Fruit fly (Drosophila melanogaster) whole organism, pupa: ENCODE data around the gene Nct.

ENCODE experiments used
- CG10348 ChIP-seq: fragments of 200-800 bp; sonication (Bioruptor generic); IDR thresholded peaks from 2 replicates; pipeline ENCODE4 v1.3.6; 2022; ENCODE audit warnings: missing biosample characterization, missing genetic modification characterization
- CG12605 ChIP-seq: fragments of 200-800 bp; sonication (Bioruptor generic); IDR thresholded peaks from 2 replicates; pipeline ENCODE4 v1.3.6; 2022; ENCODE audit warnings: missing biosample characterization, missing genetic modification characterization
- CG13204 ChIP-seq: fragments of 200-800 bp; sonication (Bioruptor generic); optimal IDR thresholded peaks from 2 replicates; lab custom pipeline; 2018; ENCODE audit warnings: missing biosample characterization, mild to moderate bottlenecking, missing genetic modification characterization, moderate library complexity
- CG14655 ChIP-seq: fragments of 200-800 bp; sonication (Bioruptor generic); optimal IDR thresholded peaks from 3 replicates; lab custom pipeline; 2017; ENCODE audit warnings: mild to moderate bottlenecking, missing biosample characterization, missing genetic modification reagents, missing genetic modification characterization
- CG15710 ChIP-seq: fragments of 200-800 bp; sonication (Bioruptor generic); optimal IDR thresholded peaks from 2 replicates; lab custom pipeline; 2018; ENCODE audit warnings: missing biosample characterization, mild to moderate bottlenecking, missing genetic modification characterization, moderate library complexity
- CG17806 ChIP-seq: fragments of 200-800 bp; sonication (Bioruptor generic); optimal IDR thresholded peaks from 2 replicates; lab custom pipeline; 2018; ENCODE audit warnings: missing biosample characterization, mild to moderate bottlenecking, missing genetic modification characterization, moderate library complexity
- CG32121 ChIP-seq: fragments of 200-800 bp; sonication (Bioruptor generic); IDR thresholded peaks from 2 replicates; pipeline ENCODE4 v1.3.6; 2022; ENCODE audit warnings: missing biosample characterization, missing genetic modification characterization
- CG34367 ChIP-seq: fragments of 200-800 bp; sonication (Bioruptor generic); optimal IDR thresholded peaks from 2 replicates; lab custom pipeline; 2018; ENCODE audit warnings: missing biosample characterization, mild to moderate bottlenecking, missing genetic modification characterization
- CG4496 ChIP-seq: fragments of 200-800 bp; sonication (Bioruptor generic); IDR thresholded peaks from 3 replicates; pipeline ENCODE4 v1.3.6; 2022; ENCODE audit warnings: missing biosample characterization, missing genetic modification characterization
- CG8159 ChIP-seq: fragments of 200-800 bp; sonication (Bioruptor generic); optimal IDR thresholded peaks from 3 replicates; lab custom pipeline; 2018; ENCODE audit warnings: missing biosample characterization, mild to moderate bottlenecking, missing genetic modification characterization, moderate library complexity
- CG8301 ChIP-seq: fragments of 200-800 bp; sonication (Bioruptor generic); optimal IDR thresholded peaks from 2 replicates; lab custom pipeline; 2018; ENCODE audit warnings: missing biosample characterization, mild to moderate bottlenecking, missing genetic modification characterization
- CG9948 ChIP-seq: fragments of 200-800 bp; sonication (Bioruptor generic); optimal IDR thresholded peaks from 2 replicates; lab custom pipeline; 2018; ENCODE audit warnings: missing biosample characterization, mild to moderate bottlenecking, missing genetic modification characterization, moderate library complexity
- D1 ChIP-seq: fragments of 200-800 bp; sonication (Bioruptor generic); optimal IDR thresholded peaks from 2 replicates; lab custom pipeline; 2018; ENCODE audit warnings: missing biosample characterization, mild to moderate bottlenecking, missing genetic modification characterization, moderate library complexity
- EcR ChIP-seq: fragments of 200-800 bp; sonication (Bioruptor generic); optimal IDR thresholded peaks from 3 replicates; lab custom pipeline; 2019; ENCODE audit warnings: missing biosample characterization, missing genetic modification characterization, mild to moderate bottlenecking, moderate library complexity, missing genetic modification reagents
- Ets98B ChIP-seq: fragments of 200-800 bp; sonication (Bioruptor generic); IDR thresholded peaks from 2 replicates; pipeline ENCODE4 v1.3.6; 2022; ENCODE audit warnings: missing biosample characterization, missing genetic modification characterization
- Pif1A ChIP-seq: fragments of 200-800 bp; sonication (Bioruptor generic); optimal IDR thresholded peaks from 3 replicates; lab custom pipeline; 2016; ENCODE audit warnings: missing biosample characterization, missing genetic modification characterization
- Pif1B ChIP-seq: fragments of 200-800 bp; sonication (Bioruptor generic); optimal IDR thresholded peaks from 3 replicates; lab custom pipeline; 2016; ENCODE audit warnings: missing biosample characterization, missing genetic modification characterization
- Snoo ChIP-seq: fragments of 200-800 bp; sonication (Bioruptor generic); optimal IDR thresholded peaks from 3 replicates; lab custom pipeline; 2017; ENCODE audit warnings: missing biosample characterization, mild to moderate bottlenecking, missing genetic modification characterization, inconsistent platforms
- fd96Ca ChIP-seq: fragments of 200-800 bp; sonication (Bioruptor generic); IDR thresholded peaks from 3 replicates; pipeline ENCODE4 v1.3.6; 2022; ENCODE audit warnings: missing biosample characterization, missing genetic modification characterization
- gl ChIP-seq: fragments of 200-800 bp; sonication (Bioruptor generic); optimal IDR thresholded peaks from 2 replicates; lab custom pipeline; 2018; ENCODE audit warnings: missing biosample characterization, mild to moderate bottlenecking, missing genetic modification characterization
- rn ChIP-seq: fragments of 200-800 bp; sonication (Bioruptor generic); IDR thresholded peaks from 2 replicates; pipeline ENCODE4 v1.3.6; 2022; ENCODE audit warnings: missing biosample characterization, missing genetic modification characterization

Nct gene

dm6 chr3R:24875939-24876842, 24.8 kb downstream of the Nct start, which contains the start of gene CG3744:
Gene CG3744, minus strand, starts transcription at chr3R:24876654.
- TF ChIP-seq CG32121 (GFP tag; lab: Robert Waterston, UW), result peak; percentile 90
- TF ChIP-seq Snoo, result peak; percentile 83
- TF ChIP-seq Pif1A (GFP tag; lab: Kevin White, UChicago), result no peak
- TF ChIP-seq CG10348, result peak; percentile 67
- TF ChIP-seq Pif1B (GFP tag; lab: Kevin White, UChicago), result peak; percentile 66
- TF ChIP-seq CG8301 (tag; lab: Kevin White, UChicago), result peak; percentile 74
- TF ChIP-seq Ets98B (GFP tag; lab: Robert Waterston, UW), result peak; percentile 94
- peak; percentile 81 for TF ChIP-seq CG15710 (tag; lab: Kevin White, UChicago)
- no peak for TF ChIP-seq EcR (GFP tag; lab: Kevin White, UChicago)
- peak; percentile 76 for TF ChIP-seq rn
- no peak for TF ChIP-seq CG14655 (GFP tag; lab: Kevin White, UChicago)
- peak; percentile 70 for TF ChIP-seq CG13204 (GFP tag; lab: Kevin White, UChicago)
- no peak for TF ChIP-seq D1 (tag; lab: Kevin White, UChicago)
- peak; percentile 93 for TF ChIP-seq fd96Ca (GFP tag; lab: Robert Waterston, UW)
- peak; percentile 80 for TF ChIP-seq CG8159 (tag; lab: Kevin White, UChicago)
- peak; percentile 95 for TF ChIP-seq CG4496 (GFP tag; lab: Robert Waterston, UW)
- peak; percentile 81 for TF ChIP-seq CG17806
- peak; percentile 54; the same call in 1 of the 2 replicates for TF ChIP-seq CG12605
- peak; percentile 64 for TF ChIP-seq CG34367 (tag; lab: Kevin White, UChicago)
- TF ChIP-seq CG9948 (tag; lab: Kevin White, UChicago), result peak; percentile 75
- peak; percentile 8 for TF ChIP-seq gl

- peak; percentile 13 for TF ChIP-seq CG17806
- TF ChIP-seq CG13204 (GFP tag; lab: Kevin White, UChicago), result no peak
These were observed 25.5 kb downstream of the Nct start, which contains the start of the genes CG11089 and CG31381 for dm6 chr3R:24876843-24877457. Gene CG11089, plus strand, starts transcription at chr3R:24877045. Gene CG31381, plus strand, starts transcription at chr3R:24877045.

- TF ChIP-seq CG12605 (no peak), EcR (GFP tag; lab: Kevin White, UChicago) (peak; percentile 84)
These were observed 27.3 kb downstream of the Nct start for dm6 chr3R:24878655-24879054.

- 0 out of 2 replicates have a peak, but pooled peaks have one; percentile 28 for TF ChIP-seq Ets98B (GFP tag; lab: Robert Waterston, UW)
- peak; percentile 51 for TF ChIP-seq Pif1A (GFP tag; lab: Kevin White, UChicago)
- TF ChIP-seq CG9948 (tag; lab: Kevin White, UChicago), result no peak
- 0 out of 2 replicates have a peak, but pooled peaks have one; percentile 7 for TF ChIP-seq CG12605
- TF ChIP-seq CG8301 (tag; lab: Kevin White, UChicago), result peak; percentile 54
- TF ChIP-seq CG4496 (GFP tag; lab: Robert Waterston, UW), result peak; percentile 49; the same call in 1 of the 3 replicates
- TF ChIP-seq Snoo, result no peak
- TF ChIP-seq CG10348, result no peak
These were observed 35.1 kb downstream of the Nct start for dm6 chr3R:24886470-24886869.

dm6 chr3R:24888418-24888817, 37.0 kb downstream of the Nct start:
- no peak for TF ChIP-seq gl
- TF ChIP-seq fd96Ca (GFP tag; lab: Robert Waterston, UW), result no peak
- no peak for TF ChIP-seq CG17806
- TF ChIP-seq CG10348, result no peak
- no peak for TF ChIP-seq CG34367 (tag; lab: Kevin White, UChicago)
- no peak for TF ChIP-seq Snoo
- no peak for TF ChIP-seq CG8159 (tag; lab: Kevin White, UChicago)
- TF ChIP-seq CG15710 (tag; lab: Kevin White, UChicago), result no peak
- no peak for TF ChIP-seq CG12605
- TF ChIP-seq Pif1B (GFP tag; lab: Kevin White, UChicago), result no peak

dm6 chr3R:24889303-24889892, 38.0 kb downstream of the Nct start:
- TF ChIP-seq fd96Ca (GFP tag; lab: Robert Waterston, UW), result 0 out of 3 replicates have a peak, but pooled peaks have one; percentile 26
- TF ChIP-seq CG17806, result no peak
- TF ChIP-seq EcR (GFP tag; lab: Kevin White, UChicago), result peak; percentile 89
- no peak for TF ChIP-seq Ets98B (GFP tag; lab: Robert Waterston, UW)
- TF ChIP-seq CG9948 (tag; lab: Kevin White, UChicago), result no peak
